Fruit fly (Drosophila melanogaster): ENCODE results near the gene Nplp4.

Nplp4 gene

DNA sequence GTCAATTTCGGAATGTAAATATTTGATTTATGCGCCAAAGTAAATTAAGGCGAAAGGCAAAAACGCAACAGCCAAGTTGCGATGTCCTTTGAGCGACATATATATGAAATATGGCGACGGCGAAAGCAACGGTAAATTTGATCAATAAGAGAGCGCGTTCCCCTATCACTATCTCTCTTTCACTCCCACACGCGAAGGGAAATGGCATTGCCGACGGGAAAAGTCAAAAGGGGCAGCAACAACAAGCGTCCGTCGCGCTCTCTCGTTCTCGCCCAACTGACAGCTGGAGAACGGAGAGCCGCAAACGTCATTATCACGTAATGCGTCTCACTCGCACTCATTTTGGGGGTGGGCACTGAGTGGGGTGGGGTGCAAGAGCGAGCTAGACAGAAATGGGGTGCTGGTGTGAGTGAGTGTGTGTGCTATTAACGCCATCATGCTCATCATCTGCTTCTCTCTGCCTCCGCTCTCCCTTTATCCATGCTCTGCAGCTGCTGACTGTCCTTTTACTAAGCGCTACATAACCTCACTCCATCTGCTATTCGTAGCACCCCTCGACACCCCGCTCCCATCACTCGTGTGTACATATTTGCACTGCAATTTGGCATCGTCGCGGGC, 37.8 kb upstream of the Nplp4 start, which contains the start of gene erm (continued):
- TF ChIP-seq HHEX (GFP tag; optimal IDR thresholded peaks at IDR 0.05), result no peak

dm6 chr2L:1972450-1973119, 35.6 kb upstream of the Nplp4 start:
- TF ChIP-seq E2f2 (GFP tag; IDR thresholded peaks at IDR 0.05) (no peak), so (GFP tag; IDR thresholded peaks at IDR 0.05) (no peak), nmo (GFP tag; optimal IDR thresholded peaks at IDR 0.05) (peak; percentile 35), Trl (optimal IDR thresholded peaks at IDR 0.05) (peak in 1 of 2 experiments; percentile 50), Trl (GFP tag; optimal IDR thresholded peaks at IDR 0.05) (no peak), knrl (GFP tag; IDR thresholded peaks at IDR 0.05; ENCODE audit: partially characterized antibody) (peak; percentile 28; the same call in 1 of the 3 replicates), CG42726 (GFP tag; IDR thresholded peaks at IDR 0.05; ENCODE audit: partially characterized antibody) (0 out of 2 replicates have a peak, but pooled peaks have one; percentile 25), insv (GFP tag; optimal IDR thresholded peaks at IDR 0.05) (peak in 1 of 2 experiments; percentile 67), z (GFP tag; IDR thresholded peaks at IDR 0.05) (peak; percentile 82), sr (GFP tag; IDR thresholded peaks at IDR 0.05) (peak; percentile 80), CG10321 (GFP tag; IDR thresholded peaks at IDR 0.05) (peak; percentile 98), ftz-f1 (GFP tag; optimal IDR thresholded peaks at IDR 0.05) (peak; percentile 95), CG3407 (GFP tag; optimal IDR thresholded peaks at IDR 0.05) (no peak), Scr (GFP tag; IDR thresholded peaks at IDR 0.05; ENCODE audit: partially characterized antibody) (peak; percentile 39; the same call in 1 of the 2 replicates), kni (GFP tag; optimal IDR thresholded peaks at IDR 0.05) (peak; percentile 42), seq (GFP tag; IDR thresholded peaks at IDR 0.05) (peak; percentile 64; the same call in 1 of the 2 replicates), CG6254 (GFP tag; optimal IDR thresholded peaks at IDR 0.05) (no peak), Deaf1 (tag; optimal IDR thresholded peaks at IDR 0.05) (peak; percentile 59), cato (GFP tag; optimal IDR thresholded peaks at IDR 0.05; ENCODE audit: borderline replicate concordance) (no peak), zfh1 (GFP tag; IDR thresholded peaks at IDR 0.05) (0 out of 3 replicates have a peak, but pooled peaks have one; percentile 18), nerfin-2 (GFP tag; IDR thresholded peaks at IDR 0.05; ENCODE audit: partially characterized antibody) (0 out of 2 replicates have a peak, but pooled peaks have one; percentile 9), CG11504 (tag; optimal IDR thresholded peaks at IDR 0.05) (no peak), MBD-R2 (GFP tag; IDR thresholded peaks at IDR 0.05) (peak; percentile 18; the same call in 1 of the 2 replicates), tna (GFP tag; IDR thresholded peaks at IDR 0.05; ENCODE audit: partially characterized antibody) (no peak), phol (tag; optimal IDR thresholded peaks at IDR 0.05) (peak; percentile 79), CG15696 (tag; optimal IDR thresholded peaks at IDR 0.05) (peak; percentile 22), twi (tag; optimal IDR thresholded peaks at IDR 0.05) (peak; percentile 17), scrt (GFP tag; optimal IDR thresholded peaks at IDR 0.05) (peak; percentile 82), corto (GFP tag; optimal IDR thresholded peaks at IDR 0.05) (no peak), Hr78 (GFP tag; optimal IDR thresholded peaks at IDR 0.05) (peak in 1 of 2 experiments; percentile 15), peb (GFP tag; IDR thresholded peaks at IDR 0.05) (no peak), Ets97D (GFP tag; optimal IDR thresholded peaks at IDR 0.05) (no peak), Taf1 (GFP tag; IDR thresholded peaks at IDR 0.05) (no peak), sens (GFP tag) (peak; percentile 65), Awh (GFP tag; IDR thresholded peaks at IDR 0.05) (no peak), CG1832 (GFP tag; optimal IDR thresholded peaks at IDR 0.05) (peak; percentile 93), lov (optimal IDR thresholded peaks at IDR 0.05) (no peak), lov (GFP tag; IDR thresholded peaks at IDR 0.05) (peak; percentile 34; the same call in 1 of the 3 replicates), Nf-YA (GFP tag; IDR thresholded peaks at IDR 0.05) (peak; percentile 82), abd-A (tag; optimal IDR thresholded peaks at IDR 0.05) (peak; percentile 75), zen (tag; optimal IDR thresholded peaks at IDR 0.05) (peak; percentile 66), nerfin-1 (tag; optimal IDR thresholded peaks at IDR 0.05) (peak; percentile 88), Adf1 (GFP tag; IDR thresholded peaks at IDR 0.05) (peak; percentile 95), HLH3B (GFP tag; IDR thresholded peaks at IDR 0.05) (0 out of 2 replicates have a peak, but pooled peaks have one; percentile 11), CG8478 (optimal IDR thresholded peaks at IDR 0.05) (peak; percentile 97)

Measured in whole organism, embryonic.